Fruit fly (Drosophila melanogaster) ovary, adult (tissue): ENCODE results near the gene Elal.

Source experiments
- CG17801 ChIP-seq: fragments of 200-800 bp; optimal IDR thresholded peaks from 2 replicates; lab custom pipeline; 2019; ENCODE audit warnings: missing biosample characterization, mild to moderate bottlenecking, missing genetic modification characterization, moderate library complexity; ENCODE audit not compliant: partially characterized antibody

The Elal gene

dm6 chr3R:24856143-24856542, 9.0 kb upstream of the Elal start, which contains the start of gene HDAC11:
Gene HDAC11, minus strand, starts transcription at chr3R:24856243.
- no peak for TF ChIP-seq CG17801 (GFP tag; lab: Kevin White, UChicago)

dm6 chr3R:24857459-24857858, 7.7 kb upstream of the Elal start, which contains the start of gene CAH4:
Gene CAH4, minus strand, starts transcription at chr3R:24857559.
- TF ChIP-seq CG17801 (GFP tag; lab: Kevin White, UChicago) = no peak

- TF ChIP-seq CG17801 (GFP tag; lab: Kevin White, UChicago) = no peak
Measured at dm6 chr3R:24859701-24860100, 5.4 kb upstream of the Elal start, which contains the start of gene ppk22. Gene ppk22, minus strand, starts transcription at chr3R:24859801.

- TF ChIP-seq CG17801 (GFP tag; lab: Kevin White, UChicago) = no peak
Measured at dm6 chr3R:24860316-24860826, 4.8 kb upstream of the Elal start, which contains the start of gene CG13639. Gene CG13639, minus strand, starts transcription at chr3R:24860366.

dm6 chr3R:24862065-24862464, 3.1 kb upstream of the Elal start, which contains the start of gene CG13640:
Gene CG13640, minus strand, starts transcription at chr3R:24862165.
- no peak for TF ChIP-seq CG17801 (GFP tag; lab: Kevin White, UChicago)

dm6 chr3R:24862574-24863089, 2.5 kb upstream of the Elal start, which contains the start of gene CG7016:
Gene CG7016, plus strand, starts transcription at chr3R:24862931.
- TF ChIP-seq CG17801 (GFP tag; lab: Kevin White, UChicago) = no peak

dm6 chr3R:24863894-24864293, 1.3 kb upstream of the Elal start:
- no peak for TF ChIP-seq CG17801 (GFP tag; lab: Kevin White, UChicago)

dm6 chr3R:24866976-24867375, 1.8 kb downstream of the Elal start:
- TF ChIP-seq CG17801 (GFP tag; lab: Kevin White, UChicago) = no peak

dm6 chr3R:24867956-24868355, 2.8 kb downstream of the Elal start:
- no peak for TF ChIP-seq CG17801 (GFP tag; lab: Kevin White, UChicago)

dm6 chr3R:24870389-24871048, 5.4 kb downstream of the Elal start, which contains the start of gene CycB3:
Gene CycB3, minus strand, starts transcription at chr3R:24870816.
- peak; percentile 14 for TF ChIP-seq CG17801 (GFP tag; lab: Kevin White, UChicago)

dm6 chr3R:24875939-24876842, 11.0 kb downstream of the Elal start, which contains the start of gene CG3744:
Gene CG3744, minus strand, starts transcription at chr3R:24876654.
- TF ChIP-seq CG17801 (GFP tag; lab: Kevin White, UChicago) = peak; percentile 70

- TF ChIP-seq CG17801 (GFP tag; lab: Kevin White, UChicago) = no peak
Measured at dm6 chr3R:24876843-24877457, 11.8 kb downstream of the Elal start, which contains the start of the genes CG11089 and CG31381. Gene CG11089, plus strand, starts transcription at chr3R:24877045. Gene CG31381, plus strand, starts transcription at chr3R:24877045.

dm6 chr3R:24878655-24879054, 13.5 kb downstream of the Elal start:
- no peak for TF ChIP-seq CG17801 (GFP tag; lab: Kevin White, UChicago)

dm6 chr3R:24886470-24886869, 21.3 kb downstream of the Elal start:
- no peak for TF ChIP-seq CG17801 (GFP tag; lab: Kevin White, UChicago)
